Fruit fly (Drosophila melanogaster): ENCODE measurements around the gene Rnb.
A peak's percentile ranks its signal among the peaks of the same experiment; 100 is the strongest.

Gene Rnb

dm6 chr3R:29774360-29775193 lies 24.6 kb downstream of the Rnb start:
- peak; percentile 99 for TF ChIP-seq Dll (optimal IDR thresholded peaks at IDR 0.05)
- TF ChIP-seq EcR (GFP tag; optimal IDR thresholded peaks at IDR 0.05): no peak

dm6 chr3R:29773833-29774324 lies 25.3 kb downstream of the Rnb start:
- peak; percentile 43 for TF ChIP-seq pan (optimal IDR thresholded peaks at IDR 0.05)
- no peak for TF ChIP-seq Dll (optimal IDR thresholded peaks at IDR 0.05)
- no peak for TF ChIP-seq CG8478 (optimal IDR thresholded peaks at IDR 0.05)
- no peak for TF ChIP-seq EcR (GFP tag; optimal IDR thresholded peaks at IDR 0.05)

- peak; percentile 82 for TF ChIP-seq CG8478 (optimal IDR thresholded peaks at IDR 0.05)
- TF ChIP-seq Dll (optimal IDR thresholded peaks at IDR 0.05): peak; percentile 88
- no peak for TF ChIP-seq usp (GFP tag; optimal IDR thresholded peaks at IDR 0.05)
- peak in 1 of 2 experiments; percentile 47 for TF ChIP-seq EcR (GFP tag; optimal IDR thresholded peaks at IDR 0.05)
Measured at dm6 chr3R:29772795-29773331, 26.3 kb downstream of the Rnb start.

dm6 chr3R:29772090-29772794 lies 26.9 kb downstream of the Rnb start:
- TF ChIP-seq usp (GFP tag; optimal IDR thresholded peaks at IDR 0.05) (no peak), psq (optimal IDR thresholded peaks at IDR 0.05) (peak; percentile 56), Dll (optimal IDR thresholded peaks at IDR 0.05) (peak; percentile 83)

dm6 chr3R:29771645-29772089 lies 27.5 kb downstream of the Rnb start:
- TF ChIP-seq Dll (optimal IDR thresholded peaks at IDR 0.05): no peak
- TF ChIP-seq pan (optimal IDR thresholded peaks at IDR 0.05): no peak
- TF ChIP-seq EcR (GFP tag; optimal IDR thresholded peaks at IDR 0.05): no peak
- no peak for TF ChIP-seq usp (GFP tag; optimal IDR thresholded peaks at IDR 0.05)
- no peak for TF ChIP-seq CG8478 (optimal IDR thresholded peaks at IDR 0.05)
- TF ChIP-seq psq (optimal IDR thresholded peaks at IDR 0.05): no peak

- no peak for TF ChIP-seq psq (optimal IDR thresholded peaks at IDR 0.05)
- no peak for TF ChIP-seq Dll (optimal IDR thresholded peaks at IDR 0.05)
- TF ChIP-seq pan (optimal IDR thresholded peaks at IDR 0.05): no peak
- no peak for TF ChIP-seq CG8478 (optimal IDR thresholded peaks at IDR 0.05)
- TF ChIP-seq usp (GFP tag; optimal IDR thresholded peaks at IDR 0.05): no peak
- TF ChIP-seq EcR (GFP tag; optimal IDR thresholded peaks at IDR 0.05): no peak
Measured at dm6 chr3R:29770930-29771329, 28.2 kb downstream of the Rnb start.

dm6 chr3R:29767236-29767635 lies 31.9 kb downstream of the Rnb start:
- TF ChIP-seq EcR (GFP tag; optimal IDR thresholded peaks at IDR 0.05) (no peak), psq (optimal IDR thresholded peaks at IDR 0.05) (no peak), CG8478 (optimal IDR thresholded peaks at IDR 0.05) (no peak), usp (GFP tag; optimal IDR thresholded peaks at IDR 0.05) (no peak), Dll (optimal IDR thresholded peaks at IDR 0.05) (no peak), pan (optimal IDR thresholded peaks at IDR 0.05) (no peak)

- TF ChIP-seq psq (optimal IDR thresholded peaks at IDR 0.05): no peak
- TF ChIP-seq CG8478 (optimal IDR thresholded peaks at IDR 0.05): no peak
- no peak for TF ChIP-seq usp (GFP tag; optimal IDR thresholded peaks at IDR 0.05)
- no peak for TF ChIP-seq EcR (GFP tag; optimal IDR thresholded peaks at IDR 0.05)
- no peak for TF ChIP-seq Dll (optimal IDR thresholded peaks at IDR 0.05)
- no peak for TF ChIP-seq pan (optimal IDR thresholded peaks at IDR 0.05)
Measured at dm6 chr3R:29765267-29766095, 33.7 kb downstream of the Rnb start, which contains the start of gene kay. TSS of gene kay (plus strand) at chr3R:29765995.

- TF ChIP-seq EcR (GFP tag; optimal IDR thresholded peaks at IDR 0.05): no peak
- TF ChIP-seq Dll (optimal IDR thresholded peaks at IDR 0.05): peak; percentile 84
Measured at dm6 chr3R:29764249-29765042, 34.7 kb downstream of the Rnb start.

dm6 chr3R:29763804-29764203 lies 35.4 kb downstream of the Rnb start:
- TF ChIP-seq CG8478 (optimal IDR thresholded peaks at IDR 0.05) (no peak), EcR (GFP tag; optimal IDR thresholded peaks at IDR 0.05) (peak in 1 of 2 experiments; percentile 32)

dm6 chr3R:29763154-29763553 lies 36.0 kb downstream of the Rnb start:
- TF ChIP-seq EcR (GFP tag; optimal IDR thresholded peaks at IDR 0.05) (peak in 1 of 2 experiments; percentile 45), CG8478 (optimal IDR thresholded peaks at IDR 0.05) (no peak), psq (optimal IDR thresholded peaks at IDR 0.05) (no peak)

Data from whole organism.